Worm (Caenorhabditis elegans) whole organism, late embryonic: ENCODE data around the gene vha-7.
"Not testable (repeated sequence)": the region's sequence is repeated elsewhere in the genome, so short reads cannot be mapped to it uniquely, and the experiment has no call there.

Source experiments
- C08G9.2 ChIP-seq: sonication (generic microtip); optimal IDR thresholded peaks from 2 replicates; lab custom pipeline; 2016; ENCODE audit warnings: mild to moderate bottlenecking, missing genetic modification characterization, moderate library complexity, missing compliant biosample characterization
- F13H6.1 ChIP-seq: sonication (generic microtip); optimal IDR thresholded peaks from 2 replicates; lab custom pipeline; 2016; ENCODE audit warnings: missing genetic modification characterization, missing compliant biosample characterization
- K02D7.2 ChIP-seq: sonication (generic microtip); optimal IDR thresholded peaks from 2 replicates; lab custom pipeline; 2017; ENCODE audit warnings: mild to moderate bottlenecking, missing genetic modification characterization, missing compliant biosample characterization
- K09A11.1 ChIP-seq: sonication (generic microtip); optimal IDR thresholded peaks from 2 replicates; lab custom pipeline; 2017; ENCODE audit warnings: antibody characterized with exemption, mild to moderate bottlenecking, missing genetic modification characterization, missing compliant biosample characterization; ENCODE audit not compliant: insufficient read depth
- ahr-1 ChIP-seq: sonication (generic microtip); optimal IDR thresholded peaks from 2 replicates; lab custom pipeline; 2016; ENCODE audit warnings: missing genetic modification characterization, missing compliant biosample characterization
- ceh-18 ChIP-seq: sonication (generic microtip); optimal IDR thresholded peaks from 2 replicates; lab custom pipeline; 2016; ENCODE audit warnings: missing genetic modification characterization, missing compliant biosample characterization
- ceh-19 ChIP-seq: fragments of 200-800 bp; sonication (Bioruptor generic); optimal IDR thresholded peaks from 2 replicates; lab custom pipeline; 2018; ENCODE audit warnings: mild to moderate bottlenecking, missing genetic modification characterization, missing compliant biosample characterization
- ceh-2 ChIP-seq: sonication (generic microtip); optimal IDR thresholded peaks from 2 replicates; lab custom pipeline; 2016; ENCODE audit warnings: missing genotype, missing genetic modification characterization, missing compliant biosample characterization
- ceh-31 ChIP-seq: sonication (generic microtip); optimal IDR thresholded peaks from 2 replicates; lab custom pipeline; 2016; ENCODE audit warnings: missing genetic modification characterization, missing compliant biosample characterization
- ceh-45 ChIP-seq: fragments of 200-800 bp; sonication (Bioruptor generic); IDR thresholded peaks from 2 replicates; pipeline ENCODE4 v1.3.6; 2022; ENCODE audit warnings: missing genetic modification reagents, missing genetic modification characterization, missing compliant biosample characterization
- ceh-48 ChIP-seq: sonication (generic microtip); optimal IDR thresholded peaks from 2 replicates; lab custom pipeline; 2016; ENCODE audit warnings: missing genetic modification characterization, inconsistent platforms, missing compliant biosample characterization
- ceh-6 ChIP-seq: fragments of 200-800 bp; sonication (Bioruptor generic); optimal IDR thresholded peaks from 2 replicates; lab custom pipeline; 2018; ENCODE audit warnings: mild to moderate bottlenecking, missing genetic modification characterization, missing compliant biosample characterization
- dve-1 ChIP-seq: sonication (generic microtip); optimal IDR thresholded peaks from 2 replicates; lab custom pipeline; 2017; ENCODE audit warnings: antibody characterized with exemption, mild to moderate bottlenecking, missing genetic modification characterization, missing compliant biosample characterization
- elt-4 ChIP-seq: sonication (generic microtip); optimal IDR thresholded peaks from 2 replicates; lab custom pipeline; 2016; ENCODE audit warnings: missing genetic modification characterization, missing compliant biosample characterization
- ets-4 ChIP-seq: sonication (generic microtip); optimal IDR thresholded peaks from 2 replicates; lab custom pipeline; 2016; ENCODE audit warnings: missing genetic modification characterization, missing compliant biosample characterization
- fax-1 ChIP-seq: sonication (generic microtip); optimal IDR thresholded peaks from 2 replicates; lab custom pipeline; 2016; ENCODE audit warnings: missing genotype, missing genetic modification characterization, missing compliant biosample characterization
- hlh-13 ChIP-seq: fragments of 200-800 bp; sonication (Bioruptor generic); optimal IDR thresholded peaks from 2 replicates; lab custom pipeline; 2018; ENCODE audit warnings: mild to moderate bottlenecking, missing genetic modification characterization, missing compliant biosample characterization
- hlh-30 ChIP-seq: sonication (generic microtip); optimal IDR thresholded peaks from 2 replicates; lab custom pipeline; 2017; ENCODE audit warnings: antibody characterized with exemption, missing genetic modification characterization, missing compliant biosample characterization; ENCODE audit not compliant: insufficient read depth
- hlh-6 ChIP-seq: sonication (generic microtip); optimal IDR thresholded peaks from 2 replicates; lab custom pipeline; 2016; ENCODE audit warnings: missing genotype, missing genetic modification characterization, missing compliant biosample characterization
- hlh-8 ChIP-seq: sonication (generic microtip); optimal IDR thresholded peaks from 2 replicates; lab custom pipeline; 2016; ENCODE audit warnings: missing genotype, missing genetic modification characterization, missing compliant biosample characterization
- lin-11 ChIP-seq: fragments of 200-800 bp; sonication (Bioruptor generic); optimal IDR thresholded peaks from 2 replicates; lab custom pipeline; 2018; ENCODE audit warnings: mild to moderate bottlenecking, missing genetic modification characterization, missing compliant biosample characterization
- madf-2 ChIP-seq: sonication (generic microtip); optimal IDR thresholded peaks from 2 replicates; lab custom pipeline; 2017; ENCODE audit warnings: missing genetic modification characterization, missing compliant biosample characterization
- mec-3 ChIP-seq: sonication (generic microtip); optimal IDR thresholded peaks from 2 replicates; lab custom pipeline; 2016; ENCODE audit warnings: borderline replicate concordance, missing genetic modification characterization, missing compliant biosample characterization
- nhr-232 ChIP-seq: sonication (generic microtip); optimal IDR thresholded peaks from 2 replicates; lab custom pipeline; 2016; ENCODE audit warnings: missing genetic modification characterization, missing compliant biosample characterization
- npax-4 ChIP-seq: sonication (generic microtip); optimal IDR thresholded peaks from 2 replicates; lab custom pipeline; 2016; ENCODE audit warnings: missing genetic modification characterization, missing compliant biosample characterization
- pag-3 ChIP-seq: sonication (generic microtip); optimal IDR thresholded peaks from 2 replicates; lab custom pipeline; 2016; ENCODE audit warnings: missing compliant biosample characterization, missing genetic modification characterization, borderline replicate concordance
- pat-9 ChIP-seq: fragments of 200-800 bp; sonication (Bioruptor generic); optimal IDR thresholded peaks from 2 replicates; lab custom pipeline; 2018; ENCODE audit warnings: mild to moderate bottlenecking, missing genetic modification characterization, moderate library complexity, missing compliant biosample characterization
- pros-1 ChIP-seq: fragments of 150-350 bp; optimal IDR thresholded peaks from 2 replicates; lab custom pipeline; 2014; ENCODE audit warnings: missing biosample characterization, missing genetic modification reagents, missing genetic modification characterization
- ref-2 ChIP-seq: sonication (generic microtip); optimal IDR thresholded peaks from 2 replicates; lab custom pipeline; 2016; ENCODE audit warnings: missing genetic modification characterization, missing compliant biosample characterization
- sox-4 ChIP-seq: sonication (generic microtip); optimal IDR thresholded peaks from 2 replicates; lab custom pipeline; 2017; ENCODE audit warnings: mild to moderate bottlenecking, missing genetic modification characterization, inconsistent platforms, missing compliant biosample characterization
- tbx-2 ChIP-seq: sonication (generic microtip); optimal IDR thresholded peaks from 2 replicates; lab custom pipeline; 2016; ENCODE audit warnings: missing genetic modification characterization, missing compliant biosample characterization
- tbx-7 ChIP-seq: sonication (generic microtip); optimal IDR thresholded peaks from 2 replicates; lab custom pipeline; 2016; ENCODE audit warnings: missing genotype, missing genetic modification characterization, missing compliant biosample characterization
- ttx-3 ChIP-seq: sonication (generic microtip); optimal IDR thresholded peaks from 2 replicates; lab custom pipeline; 2016; ENCODE audit warnings: missing genetic modification reagents, missing genetic modification characterization, missing compliant biosample characterization
- unc-3 ChIP-seq, 2 experiments: fragments of 200-800 bp in 1 of 2; sonication (Bioruptor generic) in 1 of 2; sonication (generic microtip) in 1 of 2; conservative IDR thresholded peaks in 1 of 2; optimal IDR thresholded peaks in 1 of 2; 2 replicates each; pipeline versions ENCODE4 v1.3.6 to Lab custom; 2016 to 2022; ENCODE audit warnings: missing compliant biosample characterization in 2 of 2, missing genetic modification characterization in 2 of 2, missing genetic modification reagents in 1 of 2
- unc-42 ChIP-seq: sonication (generic microtip); optimal IDR thresholded peaks from 2 replicates; lab custom pipeline; 2016; ENCODE audit warnings: missing genotype, missing genetic modification characterization, missing compliant biosample characterization
- unc-55 ChIP-seq: sonication (generic microtip); optimal IDR thresholded peaks from 2 replicates; lab custom pipeline; 2017; ENCODE audit warnings: missing biosample characterization, missing genetic modification reagents, missing genetic modification characterization
- unc-86 ChIP-seq: sonication (generic microtip); optimal IDR thresholded peaks from 2 replicates; lab custom pipeline; 2016; ENCODE audit warnings: missing genetic modification characterization, missing compliant biosample characterization

The vha-7 gene

ce11 chrIV:12653094-12653493, 12.8 kb downstream of the vha-7 start, which contains the start of the genes wdfy-3 and C26H9A.4 (continued):
- TF ChIP-seq ceh-2 (tag; lab: Kevin White, UChicago) (peak; percentile 67), pat-9 (tag; lab: Kevin White, UChicago) (no peak), nhr-232 (no peak), hlh-8 (tag; lab: Kevin White, UChicago) (no peak), F13H6.1 (tag; lab: Kevin White, UChicago) (no peak), pag-3 (tag; lab: Kevin White, UChicago) (no peak), lin-11 (no peak), ceh-19 (GFP tag; lab: Kevin White, UChicago) (no peak), hlh-6 (tag; lab: Kevin White, UChicago) (no peak)

DNA sequence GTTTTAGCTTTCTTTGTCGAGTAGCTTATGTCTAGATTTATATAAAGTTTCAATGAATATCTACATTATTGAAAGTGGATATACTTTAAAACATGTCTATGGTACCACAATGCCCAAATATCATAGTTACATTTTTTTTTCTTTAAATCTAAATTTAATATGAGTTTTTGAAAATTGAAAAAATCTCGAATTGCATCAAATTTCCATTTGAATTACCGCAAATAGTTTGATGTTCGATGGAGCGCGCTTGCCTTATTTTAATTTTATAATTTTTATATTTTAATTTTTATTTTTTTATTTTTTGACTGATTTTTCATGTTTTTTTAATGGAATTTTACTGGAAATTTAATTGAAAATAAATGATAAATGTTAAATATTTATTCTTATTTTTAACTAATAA, 34.4 kb downstream of the vha-7 start, which contains the start of gene T23B5.4:
Gene T23B5.4, plus strand, starts transcription at position 301 of the 400 bp plus-strand sequence.
- no peak for TF ChIP-seq unc-55 (GFP tag; lab: Kevin White, UChicago)
- TF ChIP-seq dve-1 (tag; lab: Kevin White, UChicago) = no peak
- no peak for TF ChIP-seq ref-2
- TF ChIP-seq tbx-7 (tag; lab: Kevin White, UChicago) = no peak
- TF ChIP-seq nhr-232 = no peak
- no peak for TF ChIP-seq npax-4 (tag; lab: Kevin White, UChicago)
- no peak for TF ChIP-seq C08G9.2 (tag; lab: Kevin White, UChicago)
- no peak for TF ChIP-seq pag-3 (tag; lab: Kevin White, UChicago)
- TF ChIP-seq F13H6.1 (tag; lab: Kevin White, UChicago) = no peak
- no peak for TF ChIP-seq elt-4 (tag; lab: Kevin White, UChicago)
- TF ChIP-seq tbx-2 = no peak
- TF ChIP-seq hlh-13 (GFP tag; lab: Kevin White, UChicago) = no peak
- no peak for TF ChIP-seq ceh-48
- no peak for TF ChIP-seq fax-1 (tag; lab: Kevin White, UChicago)
- TF ChIP-seq K09A11.1 = no peak
- TF ChIP-seq sox-4 = no peak
- TF ChIP-seq ttx-3 (tag; lab: Kevin White, UChicago) = no peak
- TF ChIP-seq K02D7.2 (tag; lab: Kevin White, UChicago) = no peak
- TF ChIP-seq, all 69 proteins: peak for 0

ce11 chrIV:12677137-12677536, 36.9 kb downstream of the vha-7 start, which contains the start of gene T23B5.6:
Gene T23B5.6, minus strand, starts transcription at chrIV:12677237.
- TF ChIP-seq tbx-2; madf-2 (tag; lab: Kevin White, UChicago); unc-3 (GFP tag; conservative IDR thresholded peaks at IDR 0.05; lab: Robert Waterston, UW); unc-3 (tag; optimal IDR thresholded peaks at IDR 0.05; lab: Kevin White, UChicago): not testable (repeated sequence)

DNA sequence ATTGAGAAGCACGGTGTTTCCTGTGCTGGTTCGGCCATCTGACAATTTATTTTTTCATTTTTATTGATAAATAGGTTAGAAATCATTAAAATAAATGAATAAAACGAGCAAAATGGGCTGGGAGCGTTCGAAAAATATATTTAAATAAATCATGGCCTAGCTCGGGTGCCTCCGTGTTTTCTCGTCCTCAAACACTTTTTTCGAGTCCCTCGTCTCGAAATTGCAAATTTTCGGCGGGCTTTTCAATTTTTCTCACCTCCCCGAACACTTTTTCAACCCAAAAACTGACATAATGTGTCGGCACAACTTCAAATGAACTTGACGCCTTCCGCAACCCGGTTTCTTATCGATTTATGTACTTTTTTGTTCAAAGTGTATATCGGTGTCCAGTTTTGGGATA, 44.1 kb downstream of the vha-7 start, which contains the start of gene prmt-9:
Gene prmt-9, minus strand, starts transcription at position 38 of the 400 bp plus-strand sequence.
- TF ChIP-seq ceh-45 (GFP tag; lab: Robert Waterston, UW) (no peak), fax-1 (tag; lab: Kevin White, UChicago) (no peak), C08G9.2 (tag; lab: Kevin White, UChicago) (peak; percentile 28), ceh-18 (tag; lab: Kevin White, UChicago) (no peak), ceh-6 (GFP tag; lab: Kevin White, UChicago) (no peak), ceh-31 (tag; lab: Kevin White, UChicago) (peak; percentile 51), unc-55 (GFP tag; lab: Kevin White, UChicago) (no peak)

DNA sequence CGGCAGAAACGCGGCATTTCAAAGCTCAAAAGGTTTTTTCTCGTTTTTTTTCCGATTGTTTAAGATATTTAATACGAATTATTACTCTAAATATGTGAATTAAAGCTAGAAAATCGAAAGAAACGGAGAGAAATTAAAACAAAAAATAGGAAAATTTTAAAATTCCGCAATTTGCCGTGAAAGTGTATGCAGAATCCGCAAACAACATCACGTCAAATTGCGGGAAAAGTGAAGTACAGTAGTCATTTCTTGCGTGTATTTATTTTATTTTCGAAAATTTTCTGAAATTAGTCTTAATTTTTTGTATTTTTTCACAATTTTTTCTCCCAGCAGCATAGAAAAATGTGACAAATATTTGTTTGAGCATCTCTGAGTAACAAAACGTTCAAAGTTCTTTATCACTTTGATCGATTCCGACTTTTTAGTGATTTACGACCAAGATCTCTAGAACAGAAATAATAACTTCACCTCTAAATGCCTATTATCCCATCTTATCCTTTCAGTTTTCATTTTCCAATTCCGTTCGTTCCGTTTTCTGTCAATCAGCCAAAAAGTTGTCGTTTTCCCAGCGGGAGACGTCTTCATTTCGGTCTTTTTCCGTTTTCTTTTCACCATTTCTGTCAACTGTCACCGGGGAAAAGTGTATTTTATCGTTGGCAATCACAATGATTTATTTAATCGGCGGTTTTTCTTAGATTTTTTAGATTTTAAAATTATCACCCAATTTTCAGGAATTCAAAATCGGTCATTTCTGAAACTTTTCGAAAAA, 44.7 kb downstream of the vha-7 start:
- TF ChIP-seq pros-1 (tag; lab: Kevin White, UChicago) (no peak), hlh-30 (tag; lab: Kevin White, UChicago) (no peak), unc-42 (tag; lab: Kevin White, UChicago) (no peak), madf-2 (tag; lab: Kevin White, UChicago) (no peak), mec-3 (tag; lab: Kevin White, UChicago) (no peak), ets-4 (tag; lab: Kevin White, UChicago) (no peak), ahr-1 (no peak), unc-86 (tag; lab: Kevin White, UChicago) (no peak), hlh-8 (tag; lab: Kevin White, UChicago) (no peak), ref-2 (no peak), ceh-6 (GFP tag; lab: Kevin White, UChicago) (no peak), pag-3 (tag; lab: Kevin White, UChicago) (no peak)
